Worm (Caenorhabditis elegans) whole organism, L4 larva: ENCODE results near the gene C39B5.2.
A peak's percentile ranks its signal among the peaks of the same experiment; 100 is the strongest.

Source experiments
- F10B5.3 ChIP-seq: sonication (generic microtip); optimal IDR thresholded peaks from 2 replicates; lab custom pipeline; 2016; ENCODE audit warnings: mild to moderate bottlenecking, missing genetic modification characterization, missing compliant biosample characterization
- ZK337.2 ChIP-seq: fragments of 200-800 bp; sonication (Bioruptor generic); IDR thresholded peaks from 2 replicates; pipeline ENCODE4 v1.3.6; 2022; ENCODE audit warnings: missing genetic modification reagents, missing genetic modification characterization, missing compliant biosample characterization
- ZK546.5 ChIP-seq, 2 experiments: sonication (generic microtip); optimal IDR thresholded peaks; 2 replicates each; lab custom pipeline; 2017; ENCODE audit warnings: missing biosample characterization in 2 of 2, missing genetic modification characterization in 2 of 2
- aha-1 ChIP-seq: fragments of 150-350 bp; peaks from one replicate; lab custom pipeline; 2014; ENCODE audit warnings: missing biosample characterization, missing genetic modification characterization
- aly-2 ChIP-seq: sonication (generic microtip); optimal IDR thresholded peaks from 2 replicates; lab custom pipeline; 2018; ENCODE audit warnings: missing biosample characterization, missing genetic modification characterization
- arid-1 ChIP-seq: fragments of 200-800 bp; sonication (Bioruptor generic); conservative IDR thresholded peaks from 2 replicates; pipeline ENCODE4 v1.3.6; 2022; ENCODE audit warnings: missing genetic modification reagents, missing genetic modification characterization, missing compliant biosample characterization
- ceh-20 ChIP-seq: fragments of 200-800 bp; sonication (Bioruptor generic); IDR thresholded peaks from 2 replicates; pipeline ENCODE4 v1.3.6; 2022; ENCODE audit warnings: missing genetic modification reagents, missing genetic modification characterization, missing compliant biosample characterization
- ceh-82 ChIP-seq: sonication (generic microtip); optimal IDR thresholded peaks from 2 replicates; lab custom pipeline; 2017; ENCODE audit warnings: missing biosample characterization, missing genetic modification characterization
- daf-12 ChIP-seq: fragments of 150-350 bp; optimal IDR thresholded peaks from 2 replicates; lab custom pipeline; 2014; ENCODE audit warnings: missing biosample characterization, missing genetic modification reagents, missing genetic modification characterization
- daf-19 ChIP-seq: fragments of 200-800 bp; sonication (Bioruptor generic); conservative IDR thresholded peaks from 2 replicates; pipeline ENCODE4 v1.3.6; 2022; ENCODE audit warnings: missing genetic modification characterization, missing compliant biosample characterization
- dmd-6 ChIP-seq: fragments of 200-800 bp; sonication (Bioruptor generic); IDR thresholded peaks from 2 replicates; pipeline ENCODE4 v1.3.6; 2022; ENCODE audit warnings: missing genetic modification reagents, missing genetic modification characterization, missing compliant biosample characterization
- duxl-1 ChIP-seq: sonication (generic microtip); optimal IDR thresholded peaks from 2 replicates; lab custom pipeline; 2016; ENCODE audit warnings: mild to moderate bottlenecking, missing genetic modification characterization, moderate library complexity, missing compliant biosample characterization; ENCODE audit not compliant: poor library complexity
- egl-27 ChIP-seq: sonication (generic microtip); optimal IDR thresholded peaks from 3 replicates; lab custom pipeline; 2017; ENCODE audit warnings: missing biosample characterization, missing genetic modification reagents, missing genetic modification characterization
- egl-43 ChIP-seq: fragments of 200-800 bp; sonication (Bioruptor generic); IDR thresholded peaks from 2 replicates; pipeline ENCODE4 v1.3.6; 2022; ENCODE audit warnings: missing genetic modification reagents, missing genetic modification characterization, missing compliant biosample characterization
- fos-1 ChIP-seq: fragments of 150-350 bp; optimal IDR thresholded peaks from 2 replicates; lab custom pipeline; 2014; ENCODE audit warnings: missing biosample characterization, missing genetic modification characterization
- hmg-1.1 ChIP-seq: fragments of 200-800 bp; sonication (Bioruptor generic); IDR thresholded peaks from 2 replicates; pipeline ENCODE4 v1.3.6; 2022; ENCODE audit warnings: missing genetic modification reagents, missing genetic modification characterization, missing compliant biosample characterization
- jun-1 ChIP-seq: fragments of 150-350 bp; optimal IDR thresholded peaks from 2 replicates; lab custom pipeline; 2014; ENCODE audit warnings: missing biosample characterization, missing genetic modification reagents, missing genetic modification characterization
- lin-13 ChIP-seq: fragments of 150-350 bp; optimal IDR thresholded peaks from 2 replicates; lab custom pipeline; 2014; ENCODE audit warnings: missing biosample characterization, missing genetic modification reagents, missing genetic modification characterization
- lin-39 ChIP-seq: fragments of 150-350 bp; optimal IDR thresholded peaks from 2 replicates; lab custom pipeline; 2014; ENCODE audit warnings: missing biosample characterization, missing genetic modification reagents, missing genetic modification characterization
- lir-3 ChIP-seq: sonication (generic microtip); optimal IDR thresholded peaks from 2 replicates; lab custom pipeline; 2016; ENCODE audit warnings: mild to moderate bottlenecking, missing genetic modification characterization, missing compliant biosample characterization
- mxl-3 ChIP-seq: fragments of 200-800 bp; sonication (Bioruptor generic); optimal IDR thresholded peaks from 2 replicates; lab custom pipeline; 2018; ENCODE audit warnings: mild to moderate bottlenecking, missing genetic modification characterization, missing compliant biosample characterization
- nhr-102 ChIP-seq: sonication (generic microtip); optimal IDR thresholded peaks from 2 replicates; lab custom pipeline; 2016; ENCODE audit warnings: mild to moderate bottlenecking, missing genetic modification characterization, moderate library complexity, missing compliant biosample characterization
- nhr-28 ChIP-seq: fragments of 150-350 bp; optimal IDR thresholded peaks from 2 replicates; lab custom pipeline; 2014; ENCODE audit warnings: missing biosample characterization, missing genetic modification characterization
- nhr-76 ChIP-seq: fragments of 150-350 bp; optimal IDR thresholded peaks from 2 replicates; lab custom pipeline; 2014; ENCODE audit warnings: missing biosample characterization, missing genetic modification characterization
- pha-4 ChIP-seq, 2 experiments: fragments of 150-350 bp in 1 of 2; fragments of 200-800 bp in 1 of 2; sonication (Bioruptor generic) in 1 of 2; IDR thresholded peaks in 1 of 2; optimal IDR thresholded peaks in 1 of 2; 2 replicates each; pipeline versions ENCODE4 v1.3.6 to Lab custom; 2014 to 2022; ENCODE audit warnings: missing genetic modification characterization in 2 of 2, missing genetic modification reagents in 2 of 2, missing biosample characterization in 1 of 2, missing compliant biosample characterization in 1 of 2
- pqm-1 ChIP-seq: sonication (generic microtip); optimal IDR thresholded peaks from 2 replicates; lab custom pipeline; 2017; ENCODE audit warnings: missing biosample characterization, missing genetic modification characterization
- sdz-12 ChIP-seq: fragments of 200-800 bp; sonication (Bioruptor generic); optimal IDR thresholded peaks from 2 replicates; lab custom pipeline; 2018; ENCODE audit warnings: mild to moderate bottlenecking, missing genetic modification characterization, missing compliant biosample characterization
- tag-97 ChIP-seq: fragments of 200-800 bp; sonication (Bioruptor generic); IDR thresholded peaks from 2 replicates; pipeline ENCODE4 v1.3.6; 2022; ENCODE audit warnings: missing genetic modification characterization, missing compliant biosample characterization
- unc-130 ChIP-seq: sonication (generic microtip); optimal IDR thresholded peaks from 2 replicates; lab custom pipeline; 2016; ENCODE audit warnings: missing genetic modification reagents, missing genetic modification characterization, missing compliant biosample characterization
- unc-62 ChIP-seq, 3 experiments: fragments of 150-350 bp in 1 of 3; sonication (generic microtip); optimal IDR thresholded peaks in 2 of 3; peaks in 1 of 3; 1 replicate in 1 of 3; 2 replicates in 2 of 3; lab custom pipeline; 2014 to 2017; ENCODE audit warnings: missing biosample characterization in 3 of 3, missing genetic modification characterization in 3 of 3, missing genetic modification reagents in 3 of 3, missing genotype in 1 of 3
- vab-7 ChIP-seq: fragments of 200-800 bp; sonication (Bioruptor generic); IDR thresholded peaks from 2 replicates; pipeline ENCODE4 v1.3.6; 2022; ENCODE audit warnings: missing genetic modification reagents, missing genetic modification characterization, missing compliant biosample characterization
- zag-1 ChIP-seq: fragments of 150-350 bp; optimal IDR thresholded peaks from 2 replicates; lab custom pipeline; 2014; ENCODE audit warnings: missing biosample characterization, missing genetic modification characterization

Gene C39B5.2

DNA sequence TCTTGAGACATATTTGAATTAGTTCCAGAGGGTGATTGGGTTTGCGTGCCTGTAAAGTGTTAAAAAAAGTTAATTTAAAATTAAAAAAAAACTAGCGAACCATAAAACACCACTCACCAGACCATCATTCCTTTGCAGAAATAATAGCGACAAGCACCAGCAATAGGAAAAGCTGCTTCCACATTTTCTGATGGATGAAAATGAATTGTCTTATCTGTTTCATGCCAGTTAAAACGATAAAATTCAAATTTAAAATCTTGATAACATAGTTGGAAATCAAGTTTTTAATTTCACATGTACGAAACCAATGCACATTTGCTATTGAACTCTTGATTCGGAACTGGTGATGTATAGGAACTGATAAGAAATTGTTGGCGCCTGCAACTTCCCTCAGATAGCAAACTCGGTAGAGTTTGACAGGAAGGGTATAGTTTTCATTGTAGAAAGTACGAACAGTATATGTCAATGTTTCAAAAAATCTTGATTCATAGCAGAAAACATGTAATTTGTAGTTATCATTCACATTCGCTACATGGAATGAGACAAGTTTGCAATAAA, 5.0 kb downstream of the C39B5.2 start, which contains the start of gene C39B5.10:
C39B5.10 (minus strand) TSS at position 51 of the 558 bp plus-strand sequence.
- TF ChIP-seq mxl-3 (GFP tag; lab: Kevin White, UChicago) = peak; percentile 2
- TF ChIP-seq unc-62 (GFP tag; optimal IDR thresholded peaks at IDR 0.05 in 1 of 2; lab: Kevin White, UChicago) = peak in 1 of 2 experiments; percentile 66
- TF ChIP-seq unc-62 (tag; optimal IDR thresholded peaks at IDR 0.05; lab: Kevin White, UChicago) = no peak
- no peak for TF ChIP-seq ceh-20 (GFP tag; lab: Robert Waterston, UW)
- TF ChIP-seq ZK546.5 (tag; optimal IDR thresholded peaks at IDR 0.05; lab: Kevin White, UChicago) = no peak
- peak; percentile 89 for TF ChIP-seq pqm-1 (tag; lab: Kevin White, UChicago)
- no peak for TF ChIP-seq aly-2 (tag; lab: Kevin White, UChicago)
- no peak for TF ChIP-seq lin-39 (tag; lab: Kevin White, UChicago)
- TF ChIP-seq nhr-28 (tag; lab: Kevin White, UChicago) = peak; percentile 39
- TF ChIP-seq tag-97 = no peak
- no peak for TF ChIP-seq lir-3 (tag; lab: Kevin White, UChicago)
- TF ChIP-seq dmd-6 (GFP tag; lab: Robert Waterston, UW) = peak; percentile 55
- no peak for TF ChIP-seq daf-19 (GFP tag; lab: Robert Waterston, UW)
- no peak for TF ChIP-seq arid-1 (GFP tag; lab: Robert Waterston, UW)

DNA sequence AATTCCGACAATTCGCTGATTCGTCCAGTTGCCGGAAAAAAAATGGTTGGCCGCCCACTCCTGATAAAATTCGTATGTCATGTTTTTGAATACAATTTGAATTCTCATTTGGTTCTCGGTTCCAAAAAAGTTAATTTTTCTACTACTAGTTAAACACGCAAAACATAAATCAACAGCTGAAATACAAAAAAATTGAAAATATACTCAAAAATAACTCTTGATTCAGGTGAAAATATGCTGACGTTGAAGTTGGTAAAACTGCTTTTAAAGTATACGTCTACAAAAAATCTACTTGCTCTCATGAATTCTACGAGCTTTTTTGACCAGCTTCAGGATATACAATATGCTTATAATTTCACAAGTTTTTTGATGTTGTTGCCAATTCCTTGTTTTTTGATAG, 5.8 kb downstream of the C39B5.2 start, which contains the start of gene srz-56:
srz-56 (plus strand) TSS at position 301 of the 400 bp plus-strand sequence.
- TF ChIP-seq jun-1 (tag; lab: Kevin White, UChicago) = no peak
- no peak for TF ChIP-seq egl-27 (tag; lab: Kevin White, UChicago)

DNA sequence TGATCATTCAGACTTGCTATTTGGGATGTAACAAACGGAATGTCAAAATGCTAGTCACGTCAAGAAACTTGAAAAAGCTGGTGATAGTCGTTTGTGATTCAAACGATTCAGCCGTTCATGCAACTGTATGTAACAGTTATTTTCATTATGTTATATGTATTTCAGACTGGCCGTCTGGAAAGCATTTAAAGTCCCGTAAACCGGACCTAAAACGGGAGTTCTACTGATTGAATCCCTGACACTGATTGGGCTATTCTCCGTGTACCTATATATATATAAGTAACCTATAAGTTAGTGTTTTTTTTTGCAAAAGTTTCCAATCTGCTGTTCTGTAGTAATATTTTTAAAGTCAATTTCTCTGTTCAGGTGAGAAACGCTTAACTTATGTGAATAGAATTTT, 8.9 kb downstream of the C39B5.2 start:
- TF ChIP-seq pha-4 (GFP tag; IDR thresholded peaks at IDR 0.05; lab: Robert Waterston, UW) = no peak
- TF ChIP-seq pha-4 (tag; optimal IDR thresholded peaks at IDR 0.05; lab: Kevin White, UChicago) = no peak
- peak; percentile 94 for TF ChIP-seq aha-1 (tag; lab: Kevin White, UChicago)
- TF ChIP-seq daf-19 (GFP tag; lab: Robert Waterston, UW) = no peak

DNA sequence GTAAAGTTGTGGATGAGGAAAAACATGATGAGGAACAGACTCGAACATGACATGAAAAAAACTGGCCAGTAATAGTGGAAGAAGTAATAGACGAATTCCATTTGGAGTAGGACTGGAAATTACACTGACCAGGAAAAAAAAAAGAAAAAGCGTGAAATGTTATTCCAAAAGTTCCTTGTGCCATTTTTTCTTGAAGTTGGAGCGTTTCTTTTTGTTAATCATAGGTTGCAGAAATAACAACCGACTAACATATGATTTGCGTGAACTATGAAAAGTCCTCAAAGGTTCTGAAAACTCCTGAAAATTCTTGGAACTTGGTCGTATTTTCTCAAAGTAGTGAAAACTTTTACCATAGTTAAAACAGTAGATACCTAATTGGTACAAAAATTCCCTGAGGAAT, 11.0 kb downstream of the C39B5.2 start, which contains the start of gene srd-67:
srd-67 (minus strand) TSS at position 101 of the 400 bp plus-strand sequence.
- TF ChIP-seq nhr-76 (tag; lab: Kevin White, UChicago) (no peak), aha-1 (tag; lab: Kevin White, UChicago) (peak; percentile 14)

DNA sequence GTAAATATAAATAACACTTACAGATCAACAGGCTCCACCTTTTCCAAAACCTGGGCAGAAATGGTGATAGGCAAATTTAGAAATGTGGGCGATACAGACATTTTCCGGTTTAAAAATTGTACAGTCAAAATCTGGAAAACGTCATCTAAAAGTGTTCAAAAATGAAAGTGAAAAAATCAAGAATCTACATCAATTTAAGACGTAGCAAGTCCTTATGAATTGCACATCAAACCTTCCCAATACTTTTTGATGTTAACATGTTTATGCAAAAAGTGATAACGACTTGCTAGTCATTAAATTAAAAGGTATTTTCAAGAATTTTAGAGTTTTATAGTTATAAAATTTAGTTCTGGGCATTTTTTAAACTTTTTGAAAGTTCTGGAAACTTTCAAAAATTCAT, 16.7 kb downstream of the C39B5.2 start, which contains the start of gene fbxa-7:
fbxa-7 (minus strand) TSS at position 101 of the 400 bp plus-strand sequence.
- TF ChIP-seq daf-19 (GFP tag; lab: Robert Waterston, UW) = no peak
- TF ChIP-seq hmg-1.1 (GFP tag; lab: Robert Waterston, UW) = no peak
- no peak for TF ChIP-seq egl-43 (GFP tag; lab: Robert Waterston, UW)
- TF ChIP-seq daf-12 (tag; lab: Kevin White, UChicago) = no peak
- TF ChIP-seq sdz-12 (GFP tag; lab: Kevin White, UChicago) = no peak
- no peak for TF ChIP-seq fos-1 (tag; lab: Kevin White, UChicago)
- no peak for TF ChIP-seq unc-130
- no peak for TF ChIP-seq duxl-1 (tag; lab: Kevin White, UChicago)
- no peak for TF ChIP-seq ceh-20 (GFP tag; lab: Robert Waterston, UW)
- TF ChIP-seq vab-7 = no peak
- no peak for TF ChIP-seq ceh-82 (tag; lab: Kevin White, UChicago)
- TF ChIP-seq lin-13 (GFP tag; lab: Kevin White, UChicago) = no peak
- TF ChIP-seq aly-2 (tag; lab: Kevin White, UChicago) = no peak
- no peak for TF ChIP-seq nhr-102 (tag; lab: Kevin White, UChicago)
- TF ChIP-seq zag-1 = no peak
- TF ChIP-seq unc-62 (GFP tag; optimal IDR thresholded peaks at IDR 0.05 in 1 of 2; lab: Kevin White, UChicago) = no peak
- no peak for TF ChIP-seq unc-62 (tag; optimal IDR thresholded peaks at IDR 0.05; lab: Kevin White, UChicago)
- no peak for TF ChIP-seq F10B5.3
- no peak for TF ChIP-seq ZK337.2 (GFP tag; lab: Robert Waterston, UW)
- TF ChIP-seq, all 104 proteins: peak for 0
